Worm (Caenorhabditis elegans): ENCODE measurements around the gene K02F3.2.
A peak's percentile ranks its signal among the peaks of the same experiment; 100 is the strongest.

K02F3.2 gene

DNA sequence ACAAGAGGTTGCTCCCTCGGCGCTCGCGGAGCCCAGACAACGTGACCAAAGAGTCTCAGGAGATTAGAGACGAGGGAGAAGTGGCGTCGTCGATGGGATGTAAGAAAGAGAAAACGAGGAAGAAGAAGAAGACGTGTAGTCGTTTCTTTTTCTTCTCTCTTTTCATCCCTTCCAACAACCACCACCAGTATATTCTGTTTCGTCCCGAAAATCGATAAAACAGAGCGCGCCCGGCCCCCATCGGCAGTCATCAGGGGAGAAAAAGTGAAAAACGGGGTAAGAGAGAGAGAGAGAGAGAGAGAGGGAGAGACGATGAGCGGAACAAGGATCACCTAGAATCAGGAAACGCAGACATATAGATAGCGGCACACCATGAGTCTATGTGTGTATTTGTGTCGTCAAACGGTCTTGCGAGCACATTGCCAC lies 42.2 kb downstream of the K02F3.2 start (continued):
- peak; percentile 1 to 72 for TF ChIP-seq mdl-1 (tag; optimal IDR thresholded peaks at IDR 0.05)
- no peak for TF ChIP-seq zfp-3 (GFP tag; conservative IDR thresholded peaks at IDR 0.05)
- peak; percentile 60 for TF ChIP-seq nhr-11 (tag; optimal IDR thresholded peaks at IDR 0.05)
- no peak for TF ChIP-seq Y105C5A.15 (GFP tag; IDR thresholded peaks at IDR 0.05)
- TF ChIP-seq mxl-3 (GFP tag; optimal IDR thresholded peaks at IDR 0.05), result peak; percentile 88
- TF ChIP-seq gei-8 (GFP tag; optimal IDR thresholded peaks at IDR 0.05), result no peak
- TF ChIP-seq dmd-8 (GFP tag; IDR thresholded peaks at IDR 0.05), result no peak
- TF ChIP-seq egl-43 (GFP tag; IDR thresholded peaks at IDR 0.05), result peak; percentile 76
- TF ChIP-seq dpl-1 (GFP tag; optimal IDR thresholded peaks at IDR 0.05), result peak; percentile 26
- no peak for TF ChIP-seq lin-13 (GFP tag; optimal IDR thresholded peaks at IDR 0.05)
- TF ChIP-seq lin-38 (GFP tag; IDR thresholded peaks at IDR 0.05), result peak; percentile 50; the same call in 1 of the 2 replicates
- no peak for TF ChIP-seq ztf-11 (tag; optimal IDR thresholded peaks at IDR 0.05)
- no peak for TF ChIP-seq ZK337.2 (GFP tag; IDR thresholded peaks at IDR 0.05)
- TF ChIP-seq set-16 (GFP tag; IDR thresholded peaks at IDR 0.05), result peak; percentile 54
- no peak for TF ChIP-seq lim-7 (GFP tag; IDR thresholded peaks at IDR 0.05)
- peak; percentile 77 for TF ChIP-seq dmd-6 (GFP tag; IDR thresholded peaks at IDR 0.05)
- TF ChIP-seq nhr-41 (GFP tag; IDR thresholded peaks at IDR 0.05), result no peak
- no peak for TF ChIP-seq aly-2 (tag; optimal IDR thresholded peaks at IDR 0.05)
- TF ChIP-seq Y75B8A.6 (GFP tag; IDR thresholded peaks at IDR 0.05), result no peak
- no peak for TF ChIP-seq D1046.2 (GFP tag; IDR thresholded peaks at IDR 0.05)
- no peak for TF ChIP-seq F44E2.7 (GFP tag; IDR thresholded peaks at IDR 0.05)
- TF ChIP-seq mxl-2 (GFP tag; conservative IDR thresholded peaks at IDR 0.05), result no peak
- no peak for TF ChIP-seq nhr-6 (tag; optimal IDR thresholded peaks at IDR 0.05)
- peak; percentile 60 to 77 for TF ChIP-seq lsy-2 (tag; optimal IDR thresholded peaks at IDR 0.05)
- peak; percentile 70 for TF ChIP-seq F37D6.2 (tag; optimal IDR thresholded peaks at IDR 0.05)
- TF ChIP-seq aha-1 (tag), result peak; percentile 94
- no peak for TF ChIP-seq daf-8 (GFP tag; IDR thresholded peaks at IDR 0.05)
- TF ChIP-seq madf-9 (GFP tag; conservative IDR thresholded peaks at IDR 0.05), result peak; percentile 51; the same call in 1 of the 2 replicates
- peak; percentile 21 for TF ChIP-seq mes-2 (tag; optimal IDR thresholded peaks at IDR 0.05; ENCODE audit: poor library complexity, severe bottlenecking)
- no peak for TF ChIP-seq nhr-42 (GFP tag; IDR thresholded peaks at IDR 0.05)
- no peak for TF ChIP-seq F10B5.3 (tag; optimal IDR thresholded peaks at IDR 0.05)
- TF ChIP-seq zip-11 (GFP tag; IDR thresholded peaks at IDR 0.05), result no peak
- peak; percentile 48; the same call in 1 of the 2 replicates for TF ChIP-seq snpc-1.2 (GFP tag; IDR thresholded peaks at IDR 0.05)
- no peak for TF ChIP-seq lin-15B (tag; optimal IDR thresholded peaks at IDR 0.05)
- TF ChIP-seq cey-2 (tag; optimal IDR thresholded peaks at IDR 0.05; ENCODE audit: borderline replicate concordance, insufficient read depth), result no peak
- peak; percentile 65 for TF ChIP-seq nhr-28 (tag; optimal IDR thresholded peaks at IDR 0.05)
- TF ChIP-seq ztf-7 (tag; optimal IDR thresholded peaks at IDR 0.05), result peak; percentile 7
- no peak for TF ChIP-seq lin-1 (GFP tag; IDR thresholded peaks at IDR 0.05)
- TF ChIP-seq ceh-62 (tag; optimal IDR thresholded peaks at IDR 0.05), result no peak
- no peak for TF ChIP-seq duxl-1 (tag; optimal IDR thresholded peaks at IDR 0.05; ENCODE audit: poor library complexity)
- TF ChIP-seq jun-1 (tag; optimal IDR thresholded peaks at IDR 0.05), result no peak
- no peak for TF ChIP-seq tag-97 (GFP tag; IDR thresholded peaks at IDR 0.05)
- TF ChIP-seq ctbp-1 (GFP tag; IDR thresholded peaks at IDR 0.05), result peak; percentile 78
- no peak for TF ChIP-seq saeg-2 (GFP tag; IDR thresholded peaks at IDR 0.05)
- TF ChIP-seq ceh-20 (GFP tag; IDR thresholded peaks at IDR 0.05), result peak; percentile 23; the same call in 1 of the 2 replicates
- no peak for TF ChIP-seq tra-1 (GFP tag; IDR thresholded peaks at IDR 0.05)
- no peak for TF ChIP-seq pha-4 (GFP tag; IDR thresholded peaks at IDR 0.05)
- no peak for TF ChIP-seq pha-4 (tag; optimal IDR thresholded peaks at IDR 0.05)
- peak; percentile 41 for TF ChIP-seq spr-1 (tag; optimal IDR thresholded peaks at IDR 0.05)
- TF ChIP-seq snpc-4 (tag; optimal IDR thresholded peaks at IDR 0.05), result no peak
- peak; percentile 48 for TF ChIP-seq ama-1 (optimal IDR thresholded peaks at IDR 0.05)
- 0 out of 2 replicates have a peak, but pooled peaks have one; percentile 20 for TF ChIP-seq arid-1 (GFP tag; conservative IDR thresholded peaks at IDR 0.05)
